Worm (Caenorhabditis elegans) whole organism, L3 larva: Measurements from ENCODE around the gene C08F11.3.
"Not testable (repeated sequence)": the region's sequence is repeated elsewhere in the genome, so short reads cannot be mapped to it uniquely, and the experiment has no call there.

Source experiments
- R02D3.7 ChIP-seq: fragments of 150-350 bp; optimal IDR thresholded peaks from 2 replicates; lab custom pipeline; 2014; ENCODE audit warnings: missing biosample characterization, missing genetic modification characterization
- ZK546.5 ChIP-seq: sonication (generic microtip); optimal IDR thresholded peaks from 2 replicates; lab custom pipeline; 2017; ENCODE audit warnings: missing biosample characterization, missing genetic modification characterization
- ama-1 ChIP-seq: fragments of 150-350 bp; optimal IDR thresholded peaks from 2 replicates; lab custom pipeline; 2018
- ceh-16 ChIP-seq: sonication (generic microtip); optimal IDR thresholded peaks from 2 replicates; lab custom pipeline; 2017; ENCODE audit warnings: missing biosample characterization, missing genetic modification characterization
- ceh-82 ChIP-seq: fragments of 150-350 bp; optimal IDR thresholded peaks from 2 replicates; lab custom pipeline; 2014; ENCODE audit warnings: missing biosample characterization, missing genetic modification characterization
- ceh-9 ChIP-seq: sonication (generic microtip); optimal IDR thresholded peaks from 2 replicates; lab custom pipeline; 2018; ENCODE audit warnings: missing biosample characterization, missing genetic modification characterization
- daf-12 ChIP-seq: fragments of 150-350 bp; optimal IDR thresholded peaks from 2 replicates; lab custom pipeline; 2014; ENCODE audit warnings: missing biosample characterization, missing genetic modification reagents, missing genetic modification characterization
- egl-27 ChIP-seq: sonication (generic microtip); optimal IDR thresholded peaks from 4 replicates; lab custom pipeline; 2017; ENCODE audit warnings: missing biosample characterization, missing genetic modification reagents, missing genetic modification characterization
- egl-5 ChIP-seq: fragments of 150-350 bp; optimal IDR thresholded peaks from 2 replicates; lab custom pipeline; 2017; ENCODE audit warnings: missing biosample characterization, missing genetic modification reagents, missing genetic modification characterization, inconsistent platforms
- elt-1 ChIP-seq: fragments of 150-350 bp; optimal IDR thresholded peaks from 2 replicates; lab custom pipeline; 2014; ENCODE audit warnings: missing biosample characterization, missing genetic modification characterization
- elt-3 ChIP-seq, 3 experiments: fragments of 150-350 bp in 1 of 3; sonication (generic microtip) in 2 of 3; optimal IDR thresholded peaks; 2 replicates in 2 of 3; 4 replicates in 1 of 3; lab custom pipeline; 2014 to 2017; ENCODE audit warnings: missing biosample characterization in 3 of 3, missing genetic modification characterization in 3 of 3
- fkh-10 ChIP-seq: sonication (generic microtip); optimal IDR thresholded peaks from 2 replicates; lab custom pipeline; 2017; ENCODE audit warnings: missing biosample characterization, missing genetic modification reagents, missing genetic modification characterization
- fkh-2 ChIP-seq: fragments of 150-350 bp; optimal IDR thresholded peaks from 2 replicates; lab custom pipeline; 2014; ENCODE audit warnings: missing biosample characterization, missing genetic modification reagents, missing genetic modification characterization
- fos-1 ChIP-seq: fragments of 150-350 bp; optimal IDR thresholded peaks from 2 replicates; lab custom pipeline; 2014; ENCODE audit warnings: missing biosample characterization, missing genetic modification characterization
- hmg-11 ChIP-seq: sonication (generic microtip); optimal IDR thresholded peaks from 2 replicates; lab custom pipeline; 2016; ENCODE audit warnings: missing genetic modification characterization, missing compliant biosample characterization
- lsy-12 ChIP-seq: sonication (generic microtip); optimal IDR thresholded peaks from 2 replicates; lab custom pipeline; 2016; ENCODE audit warnings: mild to moderate bottlenecking, missing genetic modification characterization, missing compliant biosample characterization
- mdl-1 ChIP-seq: fragments of 150-350 bp; optimal IDR thresholded peaks from 2 replicates; lab custom pipeline; 2014; ENCODE audit warnings: missing biosample characterization, missing genetic modification characterization
- mml-1 ChIP-seq: fragments of 150-350 bp; sonication (generic microtip); optimal IDR thresholded peaks from 3 replicates; lab custom pipeline; 2014; ENCODE audit warnings: missing biosample characterization, missing genetic modification characterization
- nfya-1 ChIP-seq: sonication (generic microtip); optimal IDR thresholded peaks from 2 replicates; lab custom pipeline; 2017; ENCODE audit warnings: missing genetic modification characterization, mild to moderate bottlenecking, missing compliant biosample characterization, antibody characterized with exemption, moderate library complexity; ENCODE audit not compliant: insufficient read depth
- nhr-12 ChIP-seq: fragments of 150-350 bp; optimal IDR thresholded peaks from 2 replicates; lab custom pipeline; 2014; ENCODE audit warnings: missing biosample characterization, missing genetic modification characterization
- nhr-23 ChIP-seq: fragments of 150-350 bp; optimal IDR thresholded peaks from 2 replicates; lab custom pipeline; 2014; ENCODE audit warnings: missing biosample characterization, missing genetic modification reagents, missing genetic modification characterization
- nhr-25 ChIP-seq: sonication (generic microtip); optimal IDR thresholded peaks from 2 replicates; lab custom pipeline; 2017; ENCODE audit warnings: missing biosample characterization, missing genetic modification characterization
- nhr-28 ChIP-seq: fragments of 150-350 bp; optimal IDR thresholded peaks from 2 replicates; lab custom pipeline; 2014; ENCODE audit warnings: missing biosample characterization, missing genetic modification characterization
- nhr-43 ChIP-seq: sonication (generic microtip); optimal IDR thresholded peaks from 2 replicates; lab custom pipeline; 2016; ENCODE audit warnings: mild to moderate bottlenecking, missing genetic modification characterization, missing compliant biosample characterization; ENCODE audit not compliant: poor library complexity, severe bottlenecking
- nhr-67 ChIP-seq: fragments of 150-350 bp; optimal IDR thresholded peaks from 2 replicates; lab custom pipeline; 2014; ENCODE audit warnings: missing biosample characterization, missing genetic modification characterization
- nhr-76 ChIP-seq: fragments of 150-350 bp; sonication (generic microtip); optimal IDR thresholded peaks from 5 replicates; lab custom pipeline; 2014; ENCODE audit warnings: missing biosample characterization, missing genetic modification characterization
- nhr-77 ChIP-seq: fragments of 150-350 bp; optimal IDR thresholded peaks from 2 replicates; lab custom pipeline; 2014; ENCODE audit warnings: missing biosample characterization, missing genetic modification characterization
- pqm-1 ChIP-seq: fragments of 150-350 bp; optimal IDR thresholded peaks from 2 replicates; lab custom pipeline; 2017; ENCODE audit warnings: missing biosample characterization, missing genetic modification characterization, inconsistent platforms
- snpc-4 ChIP-seq: fragments of 150-350 bp; optimal IDR thresholded peaks from 2 replicates; lab custom pipeline; 2014; ENCODE audit warnings: missing biosample characterization, missing genetic modification characterization
- tbx-2 ChIP-seq: sonication (generic microtip); optimal IDR thresholded peaks from 2 replicates; lab custom pipeline; 2016; ENCODE audit warnings: mild to moderate bottlenecking, missing genetic modification characterization, missing compliant biosample characterization
- unc-62 ChIP-seq: fragments of 150-350 bp; sonication (generic microtip); optimal IDR thresholded peaks from 4 replicates; lab custom pipeline; 2014; ENCODE audit warnings: missing biosample characterization, missing genetic modification reagents, missing genetic modification characterization
- zag-1 ChIP-seq: fragments of 150-350 bp; optimal IDR thresholded peaks from 2 replicates; lab custom pipeline; 2014; ENCODE audit warnings: missing biosample characterization, missing genetic modification characterization
- ztf-4 ChIP-seq: fragments of 150-350 bp; optimal IDR thresholded peaks from 2 replicates; lab custom pipeline; 2014; ENCODE audit warnings: missing biosample characterization, missing genetic modification characterization

C08F11.3 gene

DNA sequence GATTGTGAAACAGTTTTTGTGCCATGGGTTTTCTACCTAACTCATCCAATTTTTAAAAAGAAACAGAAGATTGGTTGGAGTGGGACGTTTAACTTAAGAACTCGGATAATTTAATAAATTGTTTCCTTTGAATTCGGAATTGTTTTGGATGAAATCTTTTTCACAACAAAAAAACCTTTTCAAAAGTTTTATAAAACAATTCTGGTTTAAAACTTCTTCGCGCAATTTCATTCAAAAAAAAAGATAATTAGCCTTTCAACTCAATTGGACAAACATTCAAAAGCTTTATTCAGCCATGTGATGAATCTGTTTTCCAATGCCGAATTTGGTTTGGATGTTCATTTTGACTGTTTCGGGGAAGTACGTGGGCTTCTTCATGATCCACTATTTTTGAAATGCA is 32.1 kb upstream of the C08F11.3 start, which contains the start of gene Y45F10B.12:
Gene Y45F10B.12, plus strand, starts transcription at position 301 of the 400 bp plus-strand sequence.
- TF ChIP-seq nfya-1 (tag; lab: Kevin White, UChicago) (no peak), nhr-76 (tag; lab: Kevin White, UChicago) (no peak), zag-1 (tag; lab: Kevin White, UChicago) (no peak), ama-1 (lab: Kevin White, UChicago) (no peak), tbx-2 (tag; lab: Kevin White, UChicago) (no peak), elt-1 (tag; lab: Kevin White, UChicago) (no peak), ZK546.5 (no peak), nhr-23 (no peak), fos-1 (tag; lab: Kevin White, UChicago) (no peak), mml-1 (tag; lab: Kevin White, UChicago) (no peak), nhr-77 (tag; lab: Kevin White, UChicago) (no peak), egl-27 (tag; lab: Kevin White, UChicago) (no peak), fkh-10 (no peak), egl-5 (tag; lab: Kevin White, UChicago) (no peak), snpc-4 (no peak), ztf-4 (tag; lab: Kevin White, UChicago) (no peak), hmg-11 (tag; lab: Kevin White, UChicago) (no peak), fkh-2 (tag; lab: Kevin White, UChicago) (no peak), lsy-12 (no peak)

DNA sequence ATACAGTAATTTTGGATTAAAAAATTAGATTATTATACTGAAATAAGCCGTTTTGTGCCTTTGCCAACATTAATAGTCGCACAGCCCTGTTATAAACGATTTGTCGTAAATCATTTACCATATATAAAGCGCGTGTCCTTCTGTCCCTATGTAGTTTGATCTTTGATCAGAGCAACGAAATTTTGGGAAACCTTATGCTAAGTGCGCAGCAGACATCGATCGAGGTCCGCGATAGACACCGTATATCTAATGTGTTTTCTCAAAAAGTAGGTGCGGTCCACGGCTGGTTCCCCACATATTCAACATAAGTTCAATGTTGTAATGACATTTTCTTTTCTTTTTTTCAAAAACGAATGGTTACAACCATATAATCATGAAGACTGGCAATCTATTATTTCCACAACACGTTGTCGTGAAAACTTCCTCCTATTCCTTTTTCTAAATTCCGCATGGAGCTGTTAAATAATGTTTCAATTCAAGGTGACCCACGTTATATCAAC is 30.7 kb upstream of the C08F11.3 start, which contains the start of gene sru-9:
Gene sru-9, plus strand, starts transcription at position 450 of the 500 bp plus-strand sequence.
- TF ChIP-seq hmg-11 (tag; lab: Kevin White, UChicago); daf-12; nhr-25 (tag; lab: Kevin White, UChicago): not testable (repeated sequence)

DNA sequence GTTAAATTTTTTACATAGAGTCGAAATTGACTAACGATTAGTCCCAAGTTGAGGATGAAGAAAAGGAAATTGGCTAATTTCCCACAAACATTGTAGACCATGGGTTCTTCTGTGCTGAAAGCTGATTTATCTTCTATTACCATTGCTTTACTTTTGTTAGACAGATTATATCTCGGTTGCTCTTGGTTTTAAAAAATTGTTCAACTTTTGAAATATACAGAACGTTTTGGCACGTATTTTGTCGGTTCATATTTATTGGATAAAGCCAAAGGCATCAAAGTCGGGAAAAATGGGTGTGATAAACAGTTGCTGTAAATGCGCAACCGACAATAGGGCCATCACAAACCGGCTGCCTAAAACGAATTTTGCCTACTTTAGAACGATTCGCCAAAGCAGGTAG is 27.7 kb upstream of the C08F11.3 start, which contains the start of gene tsp-5:
Gene tsp-5, minus strand, starts transcription at position 101 of the 400 bp plus-strand sequence.
- TF ChIP-seq ceh-82 (tag; lab: Kevin White, UChicago) (no peak), snpc-4 (no peak), unc-62 (GFP tag; lab: Kevin White, UChicago) (no peak), ceh-9 (no peak), tbx-2 (tag; lab: Kevin White, UChicago) (no peak), fkh-2 (tag; lab: Kevin White, UChicago) (no peak), nhr-28 (tag; lab: Kevin White, UChicago) (no peak), nhr-67 (tag; lab: Kevin White, UChicago) (no peak), fos-1 (tag; lab: Kevin White, UChicago) (no peak), pqm-1 (tag; lab: Kevin White, UChicago) (no peak), zag-1 (tag; lab: Kevin White, UChicago) (no peak), egl-27 (tag; lab: Kevin White, UChicago) (no peak)

DNA sequence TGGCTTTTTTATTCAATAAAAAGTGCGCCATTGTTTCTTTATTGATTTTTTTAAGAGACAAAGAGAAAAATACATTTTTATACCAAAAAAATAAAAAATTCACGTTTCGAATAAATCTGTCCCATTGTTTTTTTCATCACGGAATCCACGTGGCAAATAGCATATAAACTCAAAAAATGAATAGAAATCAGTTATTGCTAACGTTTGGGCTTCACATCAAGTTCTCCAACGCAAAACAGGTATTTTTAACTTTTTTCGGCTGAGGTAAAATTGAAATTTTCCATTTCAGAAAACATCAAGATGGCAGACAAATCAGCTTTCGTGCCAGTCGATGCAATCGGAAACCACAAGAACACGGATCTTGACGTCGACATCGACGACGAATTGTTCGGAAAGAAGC is 26.0 kb upstream of the C08F11.3 start, which contains the start of gene Y45F10B.3:
Gene Y45F10B.3, plus strand, starts transcription at position 301 of the 400 bp plus-strand sequence.
- TF ChIP-seq nhr-67 (tag; lab: Kevin White, UChicago), result no peak
- TF ChIP-seq nhr-25 (tag; lab: Kevin White, UChicago), result no peak
- TF ChIP-seq nfya-1 (tag; lab: Kevin White, UChicago), result no peak
- no peak for TF ChIP-seq snpc-4
- no peak for TF ChIP-seq mdl-1 (tag; lab: Kevin White, UChicago)
- TF ChIP-seq ceh-16 (tag; lab: Kevin White, UChicago), result no peak
- no peak for TF ChIP-seq elt-1 (tag; lab: Kevin White, UChicago)
- no peak for TF ChIP-seq mml-1 (tag; lab: Kevin White, UChicago)
- TF ChIP-seq pqm-1 (tag; lab: Kevin White, UChicago), result no peak
- no peak for TF ChIP-seq elt-3 (tag; optimal IDR thresholded peaks at IDR 0.05; lab: Kevin White, UChicago)
- no peak for TF ChIP-seq nhr-12 (tag; lab: Kevin White, UChicago)
- TF ChIP-seq egl-5 (tag; lab: Kevin White, UChicago), result no peak
- TF ChIP-seq tbx-2 (tag; lab: Kevin White, UChicago), result no peak
- no peak for TF ChIP-seq zag-1 (tag; lab: Kevin White, UChicago)
- TF ChIP-seq R02D3.7 (tag; lab: Kevin White, UChicago), result no peak

DNA sequence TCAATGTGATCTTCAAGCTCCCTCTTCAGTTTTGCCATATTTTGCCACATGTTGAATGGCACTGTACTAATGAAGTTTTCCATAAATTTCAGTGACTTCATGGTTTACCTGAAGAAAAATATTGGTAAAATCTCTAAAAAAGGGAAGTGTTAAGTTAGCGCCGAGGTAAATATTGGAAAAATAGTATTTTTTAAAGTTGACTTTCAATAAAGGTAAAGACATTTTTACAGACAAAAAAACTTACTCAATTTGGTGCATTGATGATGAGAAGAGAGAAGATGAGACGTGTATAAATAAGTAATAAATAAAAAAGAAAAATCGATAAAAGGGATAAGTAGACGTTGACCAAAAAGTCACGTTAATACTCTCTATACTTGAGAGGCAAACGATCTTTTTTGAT is 21.5 kb upstream of the C08F11.3 start, which contains the start of gene Y45F10B.9:
Gene Y45F10B.9, minus strand, starts transcription at position 101 of the 400 bp plus-strand sequence.
- TF ChIP-seq nhr-43, nhr-12, ceh-16 (tag; lab: Kevin White, UChicago): not testable (repeated sequence)
